Fruit fly (Drosophila melanogaster) whole organism, embryonic: ENCODE measurements around the gene lin-52.
A peak's percentile ranks its signal among the peaks of the same experiment; 100 is the strongest.

Experiments used
- Atf-2 ChIP-seq: fragments of 200-800 bp; sonication (Bioruptor generic); optimal IDR thresholded peaks from 2 replicates; lab custom pipeline; 2016; ENCODE audit warnings: missing biosample characterization, missing genetic modification characterization
- Bdp1 ChIP-seq: fragments of 200-800 bp; sonication (Bioruptor generic); optimal IDR thresholded peaks from 3 replicates; lab custom pipeline; 2016; ENCODE audit warnings: missing biosample characterization, missing genetic modification characterization
- CG10321 ChIP-seq: fragments of 200-800 bp; sonication (Bioruptor generic); IDR thresholded peaks from 2 replicates; pipeline ENCODE4 v1.3.6; 2022; ENCODE audit warnings: missing biosample characterization, missing genetic modification characterization
- CG11560 ChIP-seq: fragments of 200-800 bp; sonication (Bioruptor generic); IDR thresholded peaks from 3 replicates; pipeline ENCODE4 v1.3.6; 2022; ENCODE audit warnings: missing biosample characterization, missing genetic modification characterization
- CG12104 ChIP-seq: fragments of 200-800 bp; sonication (Bioruptor generic); optimal IDR thresholded peaks from 3 replicates; lab custom pipeline; 2016; ENCODE audit warnings: missing biosample characterization, missing genetic modification characterization
- CG12219 ChIP-seq: fragments of 200-800 bp; sonication (Bioruptor generic); optimal IDR thresholded peaks from 3 replicates; lab custom pipeline; 2018; ENCODE audit warnings: missing biosample characterization, mild to moderate bottlenecking, missing genetic modification characterization
- CG14667 ChIP-seq: fragments of 200-800 bp; sonication (Bioruptor generic); IDR thresholded peaks from 2 replicates; pipeline ENCODE4 v1.3.6; 2022; ENCODE audit warnings: missing biosample characterization, missing genetic modification characterization
- CG14710 ChIP-seq: fragments of 200-800 bp; sonication (Bioruptor generic); optimal IDR thresholded peaks from 3 replicates; lab custom pipeline; 2019; ENCODE audit warnings: missing biosample characterization, mild to moderate bottlenecking, missing genetic modification characterization, moderate library complexity
- CG18262 ChIP-seq: fragments of 200-800 bp; optimal IDR thresholded peaks from 3 replicates; lab custom pipeline; 2019; ENCODE audit warnings: missing biosample characterization, mild to moderate bottlenecking, missing genetic modification characterization, moderate library complexity
- CG31224 ChIP-seq: fragments of 200-800 bp; sonication (Bioruptor generic); IDR thresholded peaks from 2 replicates; pipeline ENCODE4 v1.3.6; 2022; ENCODE audit warnings: missing biosample characterization, missing genetic modification characterization
- CG31365 ChIP-seq: fragments of 200-800 bp; sonication (Bioruptor generic); optimal IDR thresholded peaks from 2 replicates; lab custom pipeline; 2018; ENCODE audit warnings: missing biosample characterization, mild to moderate bottlenecking, missing genetic modification characterization
- CG34376 ChIP-seq: fragments of 200-800 bp; sonication (Bioruptor generic); optimal IDR thresholded peaks from 2 replicates; lab custom pipeline; 2018; ENCODE audit warnings: missing biosample characterization, mild to moderate bottlenecking, missing genetic modification characterization
- CG5180 ChIP-seq: fragments of 200-800 bp; sonication (Bioruptor generic); optimal IDR thresholded peaks from 3 replicates; lab custom pipeline; 2017; ENCODE audit warnings: missing biosample characterization, missing genetic modification characterization, mild to moderate bottlenecking, moderate library complexity, missing genetic modification reagents
- CG5953 ChIP-seq: fragments of 200-800 bp; sonication (Bioruptor generic); IDR thresholded peaks from 2 replicates; pipeline ENCODE4 v1.3.6; 2022; ENCODE audit warnings: missing biosample characterization, missing genetic modification characterization
- CG8924 ChIP-seq: fragments of 200-800 bp; optimal IDR thresholded peaks from 3 replicates; lab custom pipeline; 2019; ENCODE audit warnings: missing biosample characterization, mild to moderate bottlenecking, missing genetic modification characterization, moderate library complexity
- CkIIα-i1 ChIP-seq: fragments of 200-800 bp; sonication (Bioruptor generic); IDR thresholded peaks from 2 replicates; pipeline ENCODE4 v1.3.6; 2022; ENCODE audit warnings: missing biosample characterization, missing genetic modification characterization
- D ChIP-seq, 2 experiments: fragments of 200-800 bp in 1 of 2; fragments of >200 bp in 1 of 2; sonication (Bioruptor generic) in 1 of 2; optimal IDR thresholded peaks; 2 replicates in 1 of 2; 3 replicates in 1 of 2; lab custom pipeline; 2017; ENCODE audit warnings: mild to moderate bottlenecking in 1 of 2, missing biosample characterization in 1 of 2, missing genetic modification characterization in 1 of 2, missing genetic modification reagents in 1 of 2
- Deaf1 ChIP-seq: fragments of 200-800 bp; optimal IDR thresholded peaks from 3 replicates; lab custom pipeline; 2019; ENCODE audit warnings: missing biosample characterization, mild to moderate bottlenecking, missing genetic modification characterization, moderate library complexity
- Dp ChIP-seq: fragments of 200-800 bp; sonication (Bioruptor generic); optimal IDR thresholded peaks from 2 replicates; lab custom pipeline; 2018; ENCODE audit warnings: missing biosample characterization, mild to moderate bottlenecking, missing genetic modification characterization, moderate library complexity
- MBD-R2 ChIP-seq: fragments of 200-800 bp; sonication (Bioruptor generic); IDR thresholded peaks from 2 replicates; pipeline ENCODE4 v1.3.6; 2022; ENCODE audit warnings: missing biosample characterization, missing genetic modification characterization
- Nf-YC ChIP-seq: fragments of 200-800 bp; optimal IDR thresholded peaks from 3 replicates; lab custom pipeline; 2019; ENCODE audit warnings: missing biosample characterization, mild to moderate bottlenecking, missing genetic modification characterization, moderate library complexity
- Scr ChIP-seq: fragments of 200-800 bp; sonication (Bioruptor generic); IDR thresholded peaks from 2 replicates; pipeline ENCODE4 v1.3.6; 2022; ENCODE audit warnings: missing biosample characterization, missing genetic modification characterization; ENCODE audit not compliant: partially characterized antibody
- Ssrp ChIP-seq: fragments of 200-800 bp; sonication (Bioruptor generic); optimal IDR thresholded peaks from 2 replicates; lab custom pipeline; 2018; ENCODE audit warnings: missing biosample characterization, mild to moderate bottlenecking, missing genetic modification characterization, moderate library complexity
- Taf1 ChIP-seq: fragments of 200-800 bp; sonication (Bioruptor generic); IDR thresholded peaks from 2 replicates; pipeline ENCODE4 v1.3.6; 2022; ENCODE audit warnings: missing biosample characterization, missing genetic modification characterization
- Tbp ChIP-seq: fragments of >200 bp; optimal IDR thresholded peaks from 2 replicates; lab custom pipeline; 2018; ENCODE audit warnings: missing biosample characterization, missing genetic modification characterization
- amos ChIP-seq: fragments of 200-800 bp; sonication (Bioruptor generic); IDR thresholded peaks from 2 replicates; pipeline ENCODE4 v1.3.6; 2022; ENCODE audit warnings: missing biosample characterization, missing genetic modification characterization; ENCODE audit not compliant: partially characterized antibody
- br ChIP-seq: fragments of >200 bp; optimal IDR thresholded peaks from 2 replicates; lab custom pipeline; 2017
- cas ChIP-seq: fragments of 200-800 bp; sonication (Bioruptor generic); IDR thresholded peaks from 2 replicates; pipeline ENCODE4 v1.3.6; 2022; ENCODE audit warnings: missing biosample characterization, missing genetic modification characterization
- caup ChIP-seq: fragments of 200-800 bp; sonication (Bioruptor generic); optimal IDR thresholded peaks from 3 replicates; lab custom pipeline; 2017; ENCODE audit warnings: missing biosample characterization, mild to moderate bottlenecking, missing genetic modification characterization, moderate library complexity; ENCODE audit not compliant: severe bottlenecking
- chif ChIP-seq, 2 experiments: fragments of 200-800 bp; sonication (Bioruptor generic); optimal IDR thresholded peaks; 3 replicates each; lab custom pipeline; 2016; ENCODE audit warnings: missing biosample characterization in 2 of 2, missing genetic modification characterization in 2 of 2
- cwo ChIP-seq: fragments of 200-800 bp; sonication (Bioruptor generic); optimal IDR thresholded peaks from 3 replicates; lab custom pipeline; 2017; ENCODE audit warnings: missing biosample characterization, missing genetic modification characterization, mild to moderate bottlenecking, moderate library complexity, missing genetic modification reagents
- ewg ChIP-seq: fragments of 200-800 bp; sonication (Bioruptor generic); optimal IDR thresholded peaks from 3 replicates; lab custom pipeline; 2017; ENCODE audit warnings: mild to moderate bottlenecking, missing biosample characterization, missing genetic modification reagents, missing genetic modification characterization
- grn ChIP-seq: fragments of 200-800 bp; sonication (Bioruptor generic); optimal IDR thresholded peaks from 3 replicates; lab custom pipeline; 2017; ENCODE audit warnings: missing biosample characterization, missing genetic modification characterization
- h ChIP-seq: fragments of >200 bp; optimal IDR thresholded peaks from 2 replicates; lab custom pipeline; 2017
- mam ChIP-seq: fragments of 200-800 bp; sonication (Bioruptor generic); optimal IDR thresholded peaks from 3 replicates; lab custom pipeline; 2016; ENCODE audit warnings: missing biosample characterization, missing genetic modification characterization
- onecut ChIP-seq: fragments of 200-800 bp; sonication (Bioruptor generic); IDR thresholded peaks from 2 replicates; pipeline ENCODE4 v1.3.6; 2022; ENCODE audit warnings: missing biosample characterization, missing genetic modification characterization
- otp ChIP-seq: fragments of 200-800 bp; sonication (Bioruptor generic); IDR thresholded peaks from 3 replicates; pipeline ENCODE4, ENCODE4 v1.3.6; 2022; ENCODE audit warnings: missing biosample characterization, missing genetic modification characterization
- pnt ChIP-seq: fragments of 200-800 bp; sonication (Bioruptor generic); optimal IDR thresholded peaks from 3 replicates; lab custom pipeline; 2016; ENCODE audit warnings: missing biosample characterization, missing genetic modification characterization
- psq ChIP-seq: fragments of 200-800 bp; sonication (Bioruptor generic); optimal IDR thresholded peaks from 2 replicates; lab custom pipeline; 2017; ENCODE audit warnings: missing biosample characterization, missing genetic modification characterization
- ro ChIP-seq: fragments of 200-800 bp; sonication (Bioruptor generic); IDR thresholded peaks from 2 replicates; pipeline ENCODE4 v1.3.6; 2022; ENCODE audit warnings: missing biosample characterization, missing genetic modification characterization
- sd ChIP-seq: fragments of 200-800 bp; sonication (Bioruptor generic); optimal IDR thresholded peaks from 3 replicates; lab custom pipeline; 2018; ENCODE audit warnings: missing biosample characterization, mild to moderate bottlenecking, missing genetic modification characterization, moderate library complexity
- sens-2 ChIP-seq: fragments of 200-800 bp; sonication (Bioruptor generic); IDR thresholded peaks from 2 replicates; pipeline ENCODE4 v1.3.6; 2022; ENCODE audit warnings: missing biosample characterization, missing genetic modification characterization
- tup ChIP-seq: fragments of 200-800 bp; sonication (Bioruptor generic); optimal IDR thresholded peaks from 2 replicates; lab custom pipeline; 2016; ENCODE audit warnings: missing biosample characterization, mild to moderate bottlenecking, missing genetic modification characterization, moderate library complexity
- tx ChIP-seq: fragments of 200-800 bp; sonication (Bioruptor generic); optimal IDR thresholded peaks from 2 replicates; lab custom pipeline; 2016; ENCODE audit warnings: missing biosample characterization, missing genetic modification characterization
- unpg ChIP-seq: fragments of 200-800 bp; sonication (Bioruptor generic); optimal IDR thresholded peaks from 3 replicates; lab custom pipeline; 2018; ENCODE audit warnings: missing biosample characterization, mild to moderate bottlenecking, missing genetic modification characterization, moderate library complexity
- vnd ChIP-seq: fragments of 200-800 bp; sonication (Bioruptor generic); IDR thresholded peaks from 3 replicates; pipeline ENCODE4 v1.3.6; 2022; ENCODE audit warnings: missing biosample characterization, missing genetic modification characterization; ENCODE audit not compliant: partially characterized antibody
- wor ChIP-seq: fragments of 200-800 bp; sonication (Bioruptor generic); IDR thresholded peaks from 2 replicates; pipeline ENCODE4 v1.3.6; 2022; ENCODE audit warnings: missing biosample characterization, missing genetic modification characterization
- zen2 ChIP-seq: fragments of 200-800 bp; sonication (Bioruptor generic); IDR thresholded peaks from 3 replicates; pipeline ENCODE4 v1.3.6; 2022; ENCODE audit warnings: missing biosample characterization, missing genetic modification characterization; ENCODE audit not compliant: partially characterized antibody
- zfh1 ChIP-seq: fragments of 200-800 bp; sonication (Bioruptor generic); IDR thresholded peaks from 3 replicates; pipeline ENCODE4 v1.3.6; 2022; ENCODE audit warnings: missing biosample characterization, missing genetic modification characterization

The lin-52 gene

DNA sequence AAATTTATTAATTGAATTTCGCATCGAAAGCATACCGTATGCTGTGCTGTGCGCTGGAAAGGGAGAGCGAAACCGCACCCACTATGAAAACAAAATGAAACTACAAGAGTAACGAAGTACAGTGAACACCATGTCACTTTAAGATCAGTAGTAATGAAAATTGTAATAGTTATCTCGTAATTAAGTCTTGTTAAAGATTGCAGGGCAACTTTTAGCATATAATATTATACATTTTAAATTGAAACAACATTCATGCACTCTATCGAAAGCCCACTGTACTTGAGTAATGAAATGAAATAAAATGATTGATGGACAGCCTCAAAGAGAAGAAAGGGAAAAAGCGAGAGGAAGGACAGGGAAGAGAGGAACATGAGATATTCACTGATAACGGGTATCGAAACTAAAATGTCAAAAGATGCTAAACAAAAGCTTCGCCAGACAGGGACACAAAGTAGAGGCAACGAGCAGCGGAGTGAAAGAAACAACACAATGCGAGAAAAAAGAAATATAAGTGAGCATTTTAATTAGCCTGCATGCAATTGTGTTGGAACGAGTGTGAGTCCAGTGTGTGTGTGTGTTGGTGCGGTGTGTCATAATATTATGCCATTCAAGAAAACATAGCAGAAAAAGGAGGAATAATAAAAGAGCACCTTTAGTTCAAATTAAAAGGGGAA is 19.4 kb downstream of the lin-52 start (continued):
- TF ChIP-seq chif (GFP tag; optimal IDR thresholded peaks at IDR 0.05; lab: Kevin White, UChicago), result peak; percentile 66 to 79
- peak; percentile 78 for TF ChIP-seq CG5953
- peak; percentile 41 for TF ChIP-seq sd
- no peak for TF ChIP-seq vnd (GFP tag; lab: Robert Waterston, UW)
- TF ChIP-seq zfh1, result peak; percentile 82; the same call in 2 of the 3 replicates
- TF ChIP-seq ewg (GFP tag; lab: Kevin White, UChicago), result peak; percentile 47
- peak; percentile 22 for TF ChIP-seq CG12104 (GFP tag; lab: Kevin White, UChicago)
- peak; percentile 74; the same call in 2 of the 3 replicates for TF ChIP-seq otp (GFP tag; lab: Robert Waterston, UW)
- TF ChIP-seq ro (GFP tag; lab: Robert Waterston, UW), result 0 out of 2 replicates have a peak, but pooled peaks have one; percentile 13
- TF ChIP-seq cwo (GFP tag; lab: Kevin White, UChicago), result peak; percentile 67
- no peak for TF ChIP-seq CG34376 (GFP tag; lab: Kevin White, UChicago)
- no peak for TF ChIP-seq CG31224 (GFP tag; lab: Robert Waterston, UW)
- peak; percentile 84 for TF ChIP-seq CG8924 (tag; lab: Kevin White, UChicago)
- TF ChIP-seq amos, result no peak
- peak; percentile 7 for TF ChIP-seq tx (GFP tag; lab: Kevin White, UChicago)
- 0 out of 3 replicates have a peak, but pooled peaks have one; percentile 43 for TF ChIP-seq CG11560
- peak; percentile 35 for TF ChIP-seq CG5180
- TF ChIP-seq caup (GFP tag; lab: Kevin White, UChicago), result peak; percentile 45
- peak; percentile 38; the same call in 1 of the 2 replicates for TF ChIP-seq CG10321 (GFP tag; lab: Robert Waterston, UW)
- TF ChIP-seq MBD-R2 (GFP tag; lab: Robert Waterston, UW), result peak; percentile 47; the same call in 1 of the 2 replicates
- no peak for TF ChIP-seq br (lab: Kevin White, UChicago)
- no peak for TF ChIP-seq CkIIα-i1 (GFP tag; lab: Robert Waterston, UW)
- TF ChIP-seq wor, result no peak
- peak; percentile 7 for TF ChIP-seq CG31365 (tag; lab: Kevin White, UChicago)
- peak; percentile 31 for TF ChIP-seq psq
- peak; percentile 15 for TF ChIP-seq Bdp1 (GFP tag; lab: Kevin White, UChicago)
- peak; percentile 51 for TF ChIP-seq CG12219
- peak; percentile 67; the same call in 1 of the 2 replicates for TF ChIP-seq CG14667 (GFP tag; lab: Robert Waterston, UW)
- TF ChIP-seq tup (GFP tag; lab: Kevin White, UChicago), result peak; percentile 21
- peak; percentile 38 for TF ChIP-seq pnt (GFP tag; lab: Kevin White, UChicago)
- TF ChIP-seq Tbp (GFP tag; lab: Kevin White, UChicago), result no peak
- peak; percentile 78 for TF ChIP-seq CG18262
- peak; percentile 43 for TF ChIP-seq Atf-2
- peak; percentile 50 for TF ChIP-seq onecut
- TF ChIP-seq Nf-YC (tag; lab: Kevin White, UChicago), result peak; percentile 19
- no peak for TF ChIP-seq Dp (GFP tag; lab: Kevin White, UChicago)
- TF ChIP-seq grn, result no peak
- TF ChIP-seq D (optimal IDR thresholded peaks at IDR 0.05; lab: Kevin White, UChicago), result no peak
- peak; percentile 47 for TF ChIP-seq D (GFP tag; optimal IDR thresholded peaks at IDR 0.05; lab: Kevin White, UChicago)
- TF ChIP-seq cas (GFP tag; lab: Robert Waterston, UW), result 0 out of 2 replicates have a peak, but pooled peaks have one; percentile 19
- TF ChIP-seq unpg, result peak; percentile 85
- TF ChIP-seq Deaf1 (tag; lab: Kevin White, UChicago), result peak; percentile 42
- TF ChIP-seq sens-2 (GFP tag; lab: Robert Waterston, UW), result no peak
- no peak for TF ChIP-seq Scr
- TF ChIP-seq CG14710 (tag; lab: Kevin White, UChicago), result peak; percentile 22
- TF ChIP-seq Taf1 (GFP tag; lab: Robert Waterston, UW), result 0 out of 2 replicates have a peak, but pooled peaks have one; percentile 14
- TF ChIP-seq mam (GFP tag; lab: Kevin White, UChicago), result peak; percentile 72
- TF ChIP-seq Ssrp (tag; lab: Kevin White, UChicago), result peak; percentile 75
- no peak for TF ChIP-seq h (lab: Kevin White, UChicago)
- no peak for TF ChIP-seq zen2 (GFP tag; lab: Robert Waterston, UW)
